Fruit fly (Drosophila melanogaster): Measurements from ENCODE around the gene CG10809.

Gene CG10809

dm6 chr3L:9863656-9864055 lies 4.0 kb upstream of the CG10809 start:
- TF ChIP-seq brk (GFP tag; optimal IDR thresholded peaks at IDR 0.05) (no peak), dmrt93B (GFP tag; optimal IDR thresholded peaks at IDR 0.05) (no peak), Myc (optimal IDR thresholded peaks at IDR 0.05) (no peak), usp (GFP tag; optimal IDR thresholded peaks at IDR 0.05) (no peak), dl (GFP tag; optimal IDR thresholded peaks at IDR 0.05; ENCODE audit: insufficient read depth in 1 of 2, partially characterized antibody in 2 of 2) (no peak), Hnf4 (GFP tag; optimal IDR thresholded peaks at IDR 0.05) (no peak), lola (GFP tag; optimal IDR thresholded peaks at IDR 0.05) (no peak), GATAd (GFP tag; optimal IDR thresholded peaks at IDR 0.05) (no peak), psq (GFP tag; optimal IDR thresholded peaks at IDR 0.05) (no peak), Sp1 (GFP tag; optimal IDR thresholded peaks at IDR 0.05) (no peak), Abd-B (GFP tag; optimal IDR thresholded peaks at IDR 0.05) (no peak), br (GFP tag; optimal IDR thresholded peaks at IDR 0.05) (no peak), Dfd (GFP tag; optimal IDR thresholded peaks at IDR 0.05) (no peak), jim (GFP tag; optimal IDR thresholded peaks at IDR 0.05) (no peak), ey (GFP tag; optimal IDR thresholded peaks at IDR 0.05) (no peak)

- TF ChIP-seq Jra (GFP tag; optimal IDR thresholded peaks at IDR 0.05) (no peak), dsf (GFP tag; optimal IDR thresholded peaks at IDR 0.05; ENCODE audit: borderline replicate concordance) (no peak), rgr (GFP tag; optimal IDR thresholded peaks at IDR 0.05) (peak; percentile 3), foxo (GFP tag; optimal IDR thresholded peaks at IDR 0.05) (peak in 1 of 2 experiments; percentile 7), Rel (GFP tag; optimal IDR thresholded peaks at IDR 0.05) (no peak), Rel (tag; optimal IDR thresholded peaks at IDR 0.05) (no peak), brk (GFP tag; optimal IDR thresholded peaks at IDR 0.05) (no peak), Hr83 (GFP tag; optimal IDR thresholded peaks at IDR 0.05; ENCODE audit: poor library complexity, severe bottlenecking) (peak; percentile 6), HLH106 (tag; optimal IDR thresholded peaks at IDR 0.05) (peak; percentile 47), h (GFP tag; optimal IDR thresholded peaks at IDR 0.05) (peak; percentile 13), lola (GFP tag; optimal IDR thresholded peaks at IDR 0.05) (no peak)
Observed at dm6 chr3L:9856430-9857218, 3.1 kb downstream of the CG10809 start.

- no peak for TF ChIP-seq Dif (GFP tag; optimal IDR thresholded peaks at IDR 0.05; ENCODE audit: partially characterized antibody)
- no peak for TF ChIP-seq CrebA (GFP tag; optimal IDR thresholded peaks at IDR 0.05; ENCODE audit: borderline replicate concordance)
- peak; percentile 56 for TF ChIP-seq Mio (GFP tag; optimal IDR thresholded peaks at IDR 0.05)
- TF ChIP-seq Hr83 (GFP tag; optimal IDR thresholded peaks at IDR 0.05; ENCODE audit: poor library complexity, severe bottlenecking) = no peak
- TF ChIP-seq psq (GFP tag; optimal IDR thresholded peaks at IDR 0.05) = peak; percentile 84
- peak; percentile 82 for TF ChIP-seq sage (GFP tag; optimal IDR thresholded peaks at IDR 0.05)
- TF ChIP-seq ey (GFP tag; optimal IDR thresholded peaks at IDR 0.05) = peak; percentile 95
- peak; percentile 89 for TF ChIP-seq Hnf4 (GFP tag; optimal IDR thresholded peaks at IDR 0.05)
- peak; percentile 91 for TF ChIP-seq CG9705 (GFP tag; optimal IDR thresholded peaks at IDR 0.05)
- peak; percentile 94 for TF ChIP-seq HLH106 (tag; optimal IDR thresholded peaks at IDR 0.05)
- TF ChIP-seq Rel (GFP tag; optimal IDR thresholded peaks at IDR 0.05) = peak; percentile 74
- TF ChIP-seq Rel (tag; optimal IDR thresholded peaks at IDR 0.05) = peak; percentile 64
- no peak for TF ChIP-seq lola (GFP tag; optimal IDR thresholded peaks at IDR 0.05)
- TF ChIP-seq dmrt93B (GFP tag; optimal IDR thresholded peaks at IDR 0.05) = peak; percentile 91
- peak; percentile 83 for TF ChIP-seq Jra (GFP tag; optimal IDR thresholded peaks at IDR 0.05)
- TF ChIP-seq h (GFP tag; optimal IDR thresholded peaks at IDR 0.05) = peak; percentile 98
- no peak for TF ChIP-seq GATAd (GFP tag; optimal IDR thresholded peaks at IDR 0.05)
- TF ChIP-seq fru (GFP tag; optimal IDR thresholded peaks at IDR 0.05) = peak; percentile 98
- TF ChIP-seq usp (GFP tag; optimal IDR thresholded peaks at IDR 0.05) = no peak
- TF ChIP-seq woc (GFP tag; optimal IDR thresholded peaks at IDR 0.05) = peak; percentile 91
- TF ChIP-seq foxo (GFP tag; optimal IDR thresholded peaks at IDR 0.05) = peak; percentile 81 to 97
- TF ChIP-seq Myc (optimal IDR thresholded peaks at IDR 0.05) = no peak
- peak; percentile 93 for TF ChIP-seq Sp1 (GFP tag; optimal IDR thresholded peaks at IDR 0.05)
- TF ChIP-seq N (GFP tag; optimal IDR thresholded peaks at IDR 0.05) = no peak
- TF ChIP-seq Abd-B (GFP tag; optimal IDR thresholded peaks at IDR 0.05) = no peak
- peak; percentile 37 for TF ChIP-seq dsf (GFP tag; optimal IDR thresholded peaks at IDR 0.05; ENCODE audit: borderline replicate concordance)
- no peak for TF ChIP-seq dl (GFP tag; optimal IDR thresholded peaks at IDR 0.05; ENCODE audit: insufficient read depth in 1 of 2, partially characterized antibody in 2 of 2)
- peak; percentile 55 for TF ChIP-seq brk (GFP tag; optimal IDR thresholded peaks at IDR 0.05)
- peak; percentile 94 for TF ChIP-seq CG32264 (GFP tag; optimal IDR thresholded peaks at IDR 0.05)
- TF ChIP-seq pan (optimal IDR thresholded peaks at IDR 0.05) = no peak
- TF ChIP-seq tai (GFP tag; optimal IDR thresholded peaks at IDR 0.05) = no peak
- TF ChIP-seq jim (GFP tag; optimal IDR thresholded peaks at IDR 0.05) = no peak
- peak; percentile 92 for TF ChIP-seq rgr (GFP tag; optimal IDR thresholded peaks at IDR 0.05)
- no peak for TF ChIP-seq Dfd (GFP tag; optimal IDR thresholded peaks at IDR 0.05)
- no peak for TF ChIP-seq Hr78 (GFP tag; optimal IDR thresholded peaks at IDR 0.05)
- peak; percentile 96 for TF ChIP-seq sv (GFP tag; optimal IDR thresholded peaks at IDR 0.05)
- TF ChIP-seq Vsx2 (GFP tag; optimal IDR thresholded peaks at IDR 0.05; ENCODE audit: partially characterized antibody) = no peak
- TF ChIP-seq OdsH (GFP tag; optimal IDR thresholded peaks at IDR 0.05) = peak; percentile 93
- peak; percentile 97 for TF ChIP-seq br (GFP tag; optimal IDR thresholded peaks at IDR 0.05)
Observed at dm6 chr3L:9855784-9856426, 3.8 kb downstream of the CG10809 start.

Data from whole organism, wandering third instar larva.